Fruit fly (Drosophila melanogaster): ENCODE measurements around the gene CG42592.
A peak's percentile ranks its signal among the peaks of the same experiment; 100 is the strongest.

The CG42592 gene

DNA sequence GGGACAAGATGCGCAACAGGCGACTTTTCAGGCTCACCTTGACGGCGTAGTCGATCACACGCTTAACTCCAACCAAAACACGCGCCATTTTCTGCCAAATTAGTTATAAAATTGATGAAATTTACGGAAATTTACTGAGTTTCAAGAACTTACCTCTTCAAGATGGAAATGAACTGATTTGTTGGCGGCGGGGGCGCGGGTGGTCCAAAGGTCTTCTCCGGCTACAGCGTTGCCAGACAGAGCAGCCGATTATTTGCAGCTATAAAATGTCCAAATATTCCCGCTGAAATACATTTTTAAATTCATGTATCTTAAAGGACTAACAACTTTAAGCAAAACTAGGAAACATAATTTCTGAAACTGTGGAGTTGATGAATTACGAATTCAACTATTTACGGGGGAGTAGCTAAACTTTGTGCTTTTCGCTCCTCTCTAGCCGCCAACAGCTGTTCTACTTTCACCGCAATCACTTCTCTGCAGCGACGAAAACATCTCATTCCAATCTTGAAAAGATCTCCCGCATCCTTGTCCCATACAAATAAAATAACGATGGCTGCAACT is 33.3 kb downstream of the CG42592 start, which contains the start of the genes Etfb and CG7789:
Gene Etfb, minus strand, starts transcription at position 193 of the 561 bp plus-strand sequence.
Gene CG7789, plus strand, starts transcription at position 444 of the 561 bp plus-strand sequence.
- no peak for TF ChIP-seq Dfd (GFP tag; optimal IDR thresholded peaks at IDR 0.05)
- no peak for TF ChIP-seq Rel (GFP tag; optimal IDR thresholded peaks at IDR 0.05)
- TF ChIP-seq Rel (tag; optimal IDR thresholded peaks at IDR 0.05), result peak; percentile 58
- TF ChIP-seq Abd-B (GFP tag; optimal IDR thresholded peaks at IDR 0.05), result no peak
- TF ChIP-seq foxo (GFP tag; optimal IDR thresholded peaks at IDR 0.05), result peak in 1 of 2 experiments; percentile 91
- no peak for TF ChIP-seq CrebA (GFP tag; optimal IDR thresholded peaks at IDR 0.05; ENCODE audit: borderline replicate concordance)
- TF ChIP-seq Dif (GFP tag; optimal IDR thresholded peaks at IDR 0.05; ENCODE audit: partially characterized antibody), result no peak
- peak; percentile 84 for TF ChIP-seq ey (GFP tag; optimal IDR thresholded peaks at IDR 0.05)
- TF ChIP-seq usp (GFP tag; optimal IDR thresholded peaks at IDR 0.05), result no peak
- TF ChIP-seq woc (GFP tag; optimal IDR thresholded peaks at IDR 0.05), result no peak
- TF ChIP-seq Hnf4 (GFP tag; optimal IDR thresholded peaks at IDR 0.05), result no peak
- no peak for TF ChIP-seq br (GFP tag; optimal IDR thresholded peaks at IDR 0.05)
- TF ChIP-seq rgr (GFP tag; optimal IDR thresholded peaks at IDR 0.05), result peak; percentile 88
- TF ChIP-seq N (GFP tag; optimal IDR thresholded peaks at IDR 0.05), result no peak
- no peak for TF ChIP-seq dsf (GFP tag; optimal IDR thresholded peaks at IDR 0.05; ENCODE audit: borderline replicate concordance)
- TF ChIP-seq CG9705 (GFP tag; optimal IDR thresholded peaks at IDR 0.05), result peak; percentile 64
- no peak for TF ChIP-seq Jra (GFP tag; optimal IDR thresholded peaks at IDR 0.05)
- TF ChIP-seq Sp1 (GFP tag; optimal IDR thresholded peaks at IDR 0.05), result peak; percentile 83
- no peak for TF ChIP-seq GATAd (GFP tag; optimal IDR thresholded peaks at IDR 0.05)
- peak; percentile 80 for TF ChIP-seq fru (GFP tag; optimal IDR thresholded peaks at IDR 0.05)
- TF ChIP-seq brk (GFP tag; optimal IDR thresholded peaks at IDR 0.05), result no peak
- TF ChIP-seq sage (GFP tag; optimal IDR thresholded peaks at IDR 0.05), result no peak
- TF ChIP-seq jim (GFP tag; optimal IDR thresholded peaks at IDR 0.05), result no peak
- no peak for TF ChIP-seq tai (GFP tag; optimal IDR thresholded peaks at IDR 0.05)
- peak; percentile 80 for TF ChIP-seq OdsH (GFP tag; optimal IDR thresholded peaks at IDR 0.05)
- no peak for TF ChIP-seq lola (GFP tag; optimal IDR thresholded peaks at IDR 0.05)
- peak; percentile 77 for TF ChIP-seq psq (GFP tag; optimal IDR thresholded peaks at IDR 0.05)
- peak; percentile 51 for TF ChIP-seq sv (GFP tag; optimal IDR thresholded peaks at IDR 0.05)
- TF ChIP-seq HLH106 (tag; optimal IDR thresholded peaks at IDR 0.05), result peak; percentile 84
- no peak for TF ChIP-seq CG32264 (GFP tag; optimal IDR thresholded peaks at IDR 0.05)
- no peak for TF ChIP-seq Mio (GFP tag; optimal IDR thresholded peaks at IDR 0.05)
- TF ChIP-seq h (GFP tag; optimal IDR thresholded peaks at IDR 0.05), result peak; percentile 86
- peak; percentile 81 for TF ChIP-seq Myc (optimal IDR thresholded peaks at IDR 0.05)
- TF ChIP-seq pan (optimal IDR thresholded peaks at IDR 0.05), result no peak
- no peak for TF ChIP-seq Vsx2 (GFP tag; optimal IDR thresholded peaks at IDR 0.05; ENCODE audit: partially characterized antibody)
- TF ChIP-seq Hr83 (GFP tag; optimal IDR thresholded peaks at IDR 0.05; ENCODE audit: poor library complexity, severe bottlenecking), result peak; percentile 52
- no peak for TF ChIP-seq dl (GFP tag; optimal IDR thresholded peaks at IDR 0.05; ENCODE audit: insufficient read depth in 1 of 2, partially characterized antibody in 2 of 2)
- no peak for TF ChIP-seq Hr78 (GFP tag; optimal IDR thresholded peaks at IDR 0.05)
- no peak for TF ChIP-seq dmrt93B (GFP tag; optimal IDR thresholded peaks at IDR 0.05)

dm6 chr3R:29799681-29800028 is 36.4 kb downstream of the CG42592 start:
- TF ChIP-seq br (GFP tag; optimal IDR thresholded peaks at IDR 0.05), result no peak
- TF ChIP-seq foxo (GFP tag; optimal IDR thresholded peaks at IDR 0.05), result no peak
- TF ChIP-seq h (GFP tag; optimal IDR thresholded peaks at IDR 0.05), result no peak
- TF ChIP-seq Mio (GFP tag; optimal IDR thresholded peaks at IDR 0.05), result no peak
- TF ChIP-seq Rel (GFP tag; optimal IDR thresholded peaks at IDR 0.05), result no peak
- TF ChIP-seq Rel (tag; optimal IDR thresholded peaks at IDR 0.05), result peak; percentile 65
- no peak for TF ChIP-seq sv (GFP tag; optimal IDR thresholded peaks at IDR 0.05)

Data from whole organism, wandering third instar larva.